Worm (Caenorhabditis elegans) whole organism, L1 larva: ENCODE data around the gene T21B10.4.

Experiments used
- C04F5.9 ChIP-seq: sonication (generic microtip); optimal IDR thresholded peaks from 2 replicates; lab custom pipeline; 2016; ENCODE audit warnings: missing genetic modification characterization, missing compliant biosample characterization
- C16A3.4 ChIP-seq: fragments of 150-350 bp; optimal IDR thresholded peaks from 2 replicates; lab custom pipeline; 2014; ENCODE audit warnings: missing biosample characterization, missing genetic modification characterization
- alr-1 ChIP-seq: fragments of 200-800 bp; sonication (Bioruptor generic); optimal IDR thresholded peaks from 2 replicates; lab custom pipeline; 2018; ENCODE audit warnings: borderline replicate concordance, mild to moderate bottlenecking, missing genetic modification characterization, missing compliant biosample characterization
- blmp-1 ChIP-seq: fragments of 150-350 bp; optimal IDR thresholded peaks from 2 replicates; lab custom pipeline; 2014; ENCODE audit warnings: missing biosample characterization, missing genetic modification characterization
- ces-1 ChIP-seq: fragments of 150-350 bp; optimal IDR thresholded peaks from 2 replicates; lab custom pipeline; 2014; ENCODE audit warnings: missing biosample characterization, missing genetic modification reagents, missing genetic modification characterization
- dpl-1 ChIP-seq, 3 experiments: fragments of 150-350 bp in 2 of 3; sonication (generic microtip) in 1 of 3; optimal IDR thresholded peaks; 2 replicates each; lab custom pipeline; 2014 to 2017; ENCODE audit warnings: missing biosample characterization in 3 of 3, missing genetic modification characterization in 3 of 3, missing genetic modification reagents in 3 of 3
- dsc-1 ChIP-seq: sonication (generic microtip); optimal IDR thresholded peaks from 2 replicates; lab custom pipeline; 2016; ENCODE audit warnings: mild to moderate bottlenecking, missing genetic modification characterization, missing compliant biosample characterization
- efl-1 ChIP-seq, 4 experiments: fragments of 150-350 bp; optimal IDR thresholded peaks in 3 of 4; peaks in 1 of 4; 1 replicate in 1 of 4; 2 replicates in 3 of 4; lab custom pipeline; 2014; ENCODE audit warnings: missing biosample characterization in 2 of 4, missing genetic modification characterization in 2 of 4, missing genetic modification reagents in 2 of 4
- efl-3 ChIP-seq: fragments of 200-800 bp; sonication (Bioruptor generic); optimal IDR thresholded peaks from 2 replicates; lab custom pipeline; 2018; ENCODE audit warnings: mild to moderate bottlenecking, missing genetic modification characterization, missing compliant biosample characterization
- elt-3 ChIP-seq, 6 experiments: fragments of 150-350 bp in 1 of 6; sonication (generic microtip); optimal IDR thresholded peaks; 2 replicates each; lab custom pipeline; 2017 to 2018; ENCODE audit warnings: missing biosample characterization in 6 of 6, missing genetic modification characterization in 6 of 6, inconsistent platforms in 1 of 6
- hpl-2 ChIP-seq: fragments of 150-350 bp; optimal IDR thresholded peaks from 2 replicates; lab custom pipeline; 2014; ENCODE audit warnings: missing biosample characterization, missing genetic modification reagents, missing genetic modification characterization
- irx-1 ChIP-seq: sonication (generic microtip); optimal IDR thresholded peaks from 2 replicates; lab custom pipeline; 2016; ENCODE audit warnings: missing genetic modification characterization, missing compliant biosample characterization
- lin-13 ChIP-seq: fragments of 150-350 bp; optimal IDR thresholded peaks from 2 replicates; lab custom pipeline; 2014; ENCODE audit warnings: missing biosample characterization, missing genetic modification reagents, missing genetic modification characterization
- mab-9 ChIP-seq: fragments of 200-800 bp; sonication (Bioruptor generic); IDR thresholded peaks from 2 replicates; pipeline ENCODE4 v1.3.6; 2022; ENCODE audit warnings: missing genetic modification reagents, missing genetic modification characterization, missing compliant biosample characterization
- mef-2 ChIP-seq: fragments of 150-350 bp; optimal IDR thresholded peaks from 2 replicates; lab custom pipeline; 2014; ENCODE audit warnings: missing biosample characterization, missing genetic modification characterization
- nhr-20 ChIP-seq: sonication (generic microtip); optimal IDR thresholded peaks from 2 replicates; lab custom pipeline; 2016; ENCODE audit warnings: mild to moderate bottlenecking, missing genetic modification characterization, missing compliant biosample characterization
- nhr-47 ChIP-seq: sonication (generic microtip); optimal IDR thresholded peaks from 2 replicates; lab custom pipeline; 2016; ENCODE audit warnings: mild to moderate bottlenecking, missing genetic modification characterization, moderate library complexity, missing compliant biosample characterization
- nhr-85 ChIP-seq: sonication (generic microtip); peaks from one replicate; lab custom pipeline; 2016; ENCODE audit warnings: missing genetic modification characterization, inconsistent platforms, missing compliant biosample characterization
- nhr-90 ChIP-seq: sonication (generic microtip); optimal IDR thresholded peaks from 2 replicates; lab custom pipeline; 2016; ENCODE audit warnings: mild to moderate bottlenecking, missing genetic modification characterization, missing compliant biosample characterization; ENCODE audit not compliant: poor library complexity
- pax-3 ChIP-seq: fragments of 200-800 bp; sonication (Bioruptor generic); optimal IDR thresholded peaks from 2 replicates; lab custom pipeline; 2018; ENCODE audit warnings: mild to moderate bottlenecking, missing genetic modification characterization, moderate library complexity, missing compliant biosample characterization
- rnt-1 ChIP-seq: sonication (generic microtip); optimal IDR thresholded peaks from 2 replicates; lab custom pipeline; 2016; ENCODE audit warnings: mild to moderate bottlenecking, missing genetic modification characterization, moderate library complexity, missing compliant biosample characterization
- skn-1 ChIP-seq: fragments of 150-350 bp; optimal IDR thresholded peaks from 2 replicates; lab custom pipeline; 2014; ENCODE audit warnings: missing biosample characterization, missing genetic modification characterization
- snpc-4 ChIP-seq: fragments of 150-350 bp; optimal IDR thresholded peaks from 2 replicates; lab custom pipeline; 2014; ENCODE audit warnings: missing biosample characterization, missing genetic modification characterization
- snu-23 ChIP-seq: sonication (generic microtip); optimal IDR thresholded peaks from 2 replicates; lab custom pipeline; 2016; ENCODE audit warnings: missing genetic modification characterization, missing compliant biosample characterization
- sox-4 ChIP-seq: sonication (generic microtip); optimal IDR thresholded peaks from 2 replicates; lab custom pipeline; 2016; ENCODE audit warnings: missing genetic modification characterization, missing compliant biosample characterization
- sptf-1 ChIP-seq: fragments of 150-350 bp; optimal IDR thresholded peaks from 2 replicates; lab custom pipeline; 2014; ENCODE audit warnings: missing biosample characterization, missing genetic modification characterization
- swsn-7 ChIP-seq: sonication (generic microtip); optimal IDR thresholded peaks from 2 replicates; lab custom pipeline; 2016; ENCODE audit warnings: missing genetic modification characterization, missing compliant biosample characterization
- unc-30 ChIP-seq: sonication (generic microtip); optimal IDR thresholded peaks from 2 replicates; lab custom pipeline; 2017; ENCODE audit warnings: missing biosample characterization, missing genetic modification characterization
- unc-62 ChIP-seq: fragments of 150-350 bp; optimal IDR thresholded peaks from 2 replicates; lab custom pipeline; 2014; ENCODE audit warnings: missing biosample characterization, missing genetic modification reagents, missing genetic modification characterization
- xbp-1 ChIP-seq: sonication (generic microtip); optimal IDR thresholded peaks from 2 replicates; lab custom pipeline; 2016; ENCODE audit warnings: missing genetic modification characterization, missing compliant biosample characterization
- ztf-11 ChIP-seq, 2 experiments: sonication (generic microtip); optimal IDR thresholded peaks; 2 replicates each; lab custom pipeline; 2016 to 2017; ENCODE audit warnings: missing genetic modification characterization in 2 of 2, missing biosample characterization in 1 of 2, missing compliant biosample characterization in 1 of 2

Gene T21B10.4

DNA sequence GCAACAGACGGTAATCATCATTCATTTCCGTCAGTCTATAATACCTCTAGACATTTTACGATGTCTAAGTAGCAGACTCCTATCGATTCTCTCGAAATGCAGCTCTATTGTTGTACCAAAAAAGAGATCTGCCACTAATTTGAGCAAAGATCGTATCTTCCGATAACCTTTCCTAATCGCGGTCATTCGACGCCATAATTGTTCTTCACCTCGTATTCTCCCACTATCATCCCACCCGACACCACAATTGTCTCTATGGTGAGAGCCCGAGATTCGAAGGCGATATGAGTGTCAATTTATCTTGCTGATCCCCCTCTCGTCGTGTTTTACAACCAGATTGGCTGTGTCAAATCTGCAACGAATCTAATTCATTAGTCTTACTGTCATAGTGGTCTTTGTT lies 45.3 kb upstream of the T21B10.4 start:
- TF ChIP-seq nhr-20 (no peak), snu-23 (no peak), xbp-1 (tag; lab: Kevin White, UChicago) (no peak)

ce11 chrII:8895895-8896294 lies 44.8 kb upstream of the T21B10.4 start:
- TF ChIP-seq pax-3 (tag; lab: Kevin White, UChicago) (no peak), nhr-85 (no peak), sptf-1 (no peak), blmp-1 (tag; lab: Kevin White, UChicago) (no peak), snpc-4 (tag; lab: Kevin White, UChicago) (no peak), unc-62 (GFP tag; lab: Kevin White, UChicago) (no peak), ztf-11 (tag; optimal IDR thresholded peaks at IDR 0.05; lab: Kevin White, UChicago) (no peak), dpl-1 (GFP tag; optimal IDR thresholded peaks at IDR 0.05; lab: Kevin White, UChicago) (no peak), hpl-2 (no peak), alr-1 (tag; lab: Kevin White, UChicago) (no peak)

DNA sequence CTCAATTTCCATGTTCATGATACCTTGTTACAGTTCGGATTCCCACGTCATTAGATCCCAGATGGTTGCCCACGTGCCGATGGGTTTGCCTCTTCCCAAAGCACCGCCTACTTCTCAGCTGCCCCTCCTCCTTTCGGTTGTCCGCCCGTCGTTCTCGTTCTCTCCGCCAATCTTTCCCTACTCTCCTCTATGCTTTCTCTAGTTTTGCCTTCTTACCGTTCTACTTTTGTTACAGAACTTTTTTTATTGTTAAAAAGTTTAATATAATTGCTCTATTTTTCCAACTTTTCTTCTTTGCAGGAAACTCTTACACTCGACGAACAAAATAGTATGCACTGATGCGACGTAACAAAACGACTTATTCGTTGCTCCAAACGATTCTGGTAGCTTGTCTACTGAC lies 44.2 kb upstream of the T21B10.4 start, which contains the start of gene lat-1:
TSS of gene lat-1 (plus strand) at position 301 of the 400 bp plus-strand sequence.
- no peak for TF ChIP-seq nhr-90
- no peak for TF ChIP-seq unc-30 (tag; lab: Kevin White, UChicago)
- TF ChIP-seq mef-2 (tag; lab: Kevin White, UChicago), result no peak
- no peak for TF ChIP-seq rnt-1
- TF ChIP-seq skn-1 (tag; lab: Kevin White, UChicago), result no peak
- TF ChIP-seq hpl-2, result no peak
- no peak for TF ChIP-seq mab-9 (GFP tag; lab: Robert Waterston, UW)
- no peak for TF ChIP-seq swsn-7
- no peak for TF ChIP-seq elt-3 (tag; optimal IDR thresholded peaks at IDR 0.05; lab: Kevin White, UChicago)
- TF ChIP-seq lin-13 (GFP tag; lab: Kevin White, UChicago), result no peak
- no peak for TF ChIP-seq dsc-1 (tag; lab: Kevin White, UChicago)
- TF ChIP-seq C16A3.4 (tag; lab: Kevin White, UChicago), result no peak
- no peak for TF ChIP-seq ztf-11 (tag; optimal IDR thresholded peaks at IDR 0.05; lab: Kevin White, UChicago)
- TF ChIP-seq C04F5.9 (tag; lab: Kevin White, UChicago), result no peak
- no peak for TF ChIP-seq dpl-1 (GFP tag; optimal IDR thresholded peaks at IDR 0.05; lab: Kevin White, UChicago)
- TF ChIP-seq ces-1 (GFP tag; lab: Kevin White, UChicago), result no peak
- TF ChIP-seq blmp-1 (tag; lab: Kevin White, UChicago), result no peak

ce11 chrII:8897244-8897643 lies 43.5 kb upstream of the T21B10.4 start:
- no peak for TF ChIP-seq efl-1 (optimal IDR thresholded peaks at IDR 0.05; lab: Kevin White, UChicago)
- peak in 1 of 2 experiments; percentile 88 for TF ChIP-seq efl-1 (GFP tag; optimal IDR thresholded peaks at IDR 0.05 in 1 of 2; lab: Kevin White, UChicago)
- TF ChIP-seq irx-1, result no peak

DNA sequence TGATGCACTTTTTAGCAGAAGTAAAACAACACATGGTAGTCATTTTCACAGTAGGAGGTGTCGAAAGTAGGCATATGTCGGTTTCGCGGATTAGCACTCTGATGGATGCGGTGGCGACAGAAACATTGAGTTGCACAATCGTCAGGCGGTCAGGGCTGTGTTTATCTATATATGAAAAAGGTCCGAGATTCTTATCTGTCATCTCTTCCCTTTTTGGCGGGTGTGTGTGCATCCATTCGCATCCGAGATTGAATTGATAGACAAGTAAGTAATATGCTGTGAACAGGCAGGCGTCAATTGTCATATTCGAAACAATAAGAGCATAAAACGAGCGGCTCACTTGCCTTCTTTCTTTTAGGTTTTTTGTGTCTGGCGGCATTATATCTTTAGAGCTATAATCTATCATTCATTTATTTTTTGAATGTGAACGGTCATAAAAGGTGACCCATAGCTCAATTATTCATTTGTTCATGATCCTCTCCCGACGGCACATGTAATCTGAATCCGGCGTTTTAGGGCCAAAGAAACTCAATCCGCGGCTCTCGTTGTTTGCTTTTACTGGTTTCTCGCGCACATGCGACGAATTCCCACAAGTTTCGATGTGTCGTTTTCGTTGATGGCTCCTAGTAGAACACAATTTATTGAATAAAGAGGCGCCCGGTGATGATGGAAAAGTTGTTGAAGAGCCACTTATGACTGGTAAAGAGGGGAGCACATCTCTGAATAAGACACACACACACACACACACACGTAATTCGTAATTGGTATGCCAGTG lies 41.9 kb upstream of the T21B10.4 start:
- TF ChIP-seq mef-2 (tag; lab: Kevin White, UChicago) (no peak), efl-3 (GFP tag; lab: Kevin White, UChicago) (no peak), hpl-2 (no peak), irx-1 (no peak)
- TF ChIP-seq, all 84 proteins: peak for 0

DNA sequence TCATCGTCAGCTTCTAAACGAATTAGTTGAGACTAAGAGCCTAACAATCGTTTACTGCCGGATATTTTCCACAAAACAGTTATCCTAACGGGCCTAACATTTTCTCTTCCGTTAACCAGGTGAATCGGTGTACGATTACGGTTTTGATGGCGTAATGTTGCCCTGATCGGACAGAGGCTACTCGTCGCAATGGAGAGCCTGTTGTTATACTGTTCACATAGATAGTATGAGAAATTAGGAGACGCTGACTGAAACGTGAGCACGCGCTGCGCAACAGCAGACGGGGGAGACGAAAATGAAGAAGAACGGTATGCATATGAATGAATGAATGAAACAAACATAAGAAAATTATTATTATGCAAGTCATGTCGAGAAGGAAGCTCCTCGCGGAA lies 41.3 kb upstream of the T21B10.4 start:
- no peak for TF ChIP-seq irx-1
- no peak for TF ChIP-seq sox-4 (tag; lab: Kevin White, UChicago)
- TF ChIP-seq nhr-47, result no peak
- TF ChIP-seq hpl-2, result no peak
